Fruit fly (Drosophila melanogaster): ENCODE measurements around the gene CG14903.

DNA sequence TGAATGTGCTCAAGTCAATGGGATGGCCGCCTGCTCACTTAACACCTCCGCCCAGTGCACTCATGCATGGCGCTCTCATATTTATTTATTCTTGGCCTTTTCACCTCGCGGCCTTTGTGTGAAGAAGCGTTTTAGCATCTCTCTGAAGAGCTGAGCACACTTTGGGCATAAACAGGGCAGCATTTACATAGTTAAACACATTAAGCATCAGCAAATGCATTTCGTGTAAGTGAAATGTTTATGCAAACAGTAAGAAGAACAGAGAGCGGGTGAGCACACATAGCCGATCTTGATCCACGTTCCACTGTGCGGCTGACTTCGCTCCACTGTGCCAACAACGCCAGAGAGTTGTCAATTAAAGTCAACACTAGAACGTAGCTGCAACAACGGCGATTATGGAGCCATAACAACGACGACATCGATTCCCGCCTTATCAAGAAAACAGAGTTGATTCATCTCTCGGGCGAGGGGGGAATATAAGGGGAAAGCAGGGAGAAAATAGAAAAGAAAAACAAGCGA is 48.9 kb downstream of the CG14903 start:
- TF ChIP-seq salr (GFP tag; optimal IDR thresholded peaks at IDR 0.05) (peak; percentile 37 to 43), dsx (GFP tag; optimal IDR thresholded peaks at IDR 0.05; ENCODE audit: poor library complexity, severe bottlenecking) (no peak), Lpt (GFP tag; optimal IDR thresholded peaks at IDR 0.05) (peak; percentile 29), Ets96B (tag; optimal IDR thresholded peaks at IDR 0.05) (peak; percentile 58), Sox102F (GFP tag; optimal IDR thresholded peaks at IDR 0.05) (no peak), CG10631 (GFP tag; optimal IDR thresholded peaks at IDR 0.05) (no peak), CG7368 (GFP tag; optimal IDR thresholded peaks at IDR 0.05) (peak; percentile 42), topi (GFP tag; optimal IDR thresholded peaks at IDR 0.05) (no peak), Hr38 (GFP tag; optimal IDR thresholded peaks at IDR 0.05) (no peak), CG6792 (GFP tag; optimal IDR thresholded peaks at IDR 0.05) (peak; percentile 14), OdsH (GFP tag; optimal IDR thresholded peaks at IDR 0.05) (peak; percentile 39), eg (GFP tag; IDR thresholded peaks at IDR 0.05) (0 out of 3 replicates have a peak, but pooled peaks have one; percentile 34)

All from whole organism, prepupa.